Worm (Caenorhabditis elegans) whole organism, mixed stage, embryonic: ENCODE results near the gene F49E10.2.

Source experiments
- M03D4.4 ChIP-seq: sonication (generic microtip); optimal IDR thresholded peaks from 2 replicates; lab custom pipeline; 2017; ENCODE audit warnings: mild to moderate bottlenecking, missing genetic modification characterization, missing compliant biosample characterization
- bed-3 ChIP-seq: fragments of 200-800 bp; sonication (Bioruptor generic); optimal IDR thresholded peaks from 3 replicates; lab custom pipeline; 2018; ENCODE audit warnings: mild to moderate bottlenecking, missing genetic modification characterization, moderate library complexity, missing compliant biosample characterization
- blmp-1 ChIP-seq: fragments of 150-350 bp; optimal IDR thresholded peaks from 2 replicates; lab custom pipeline; 2014; ENCODE audit warnings: missing biosample characterization, missing genetic modification characterization
- ceh-39 ChIP-seq: fragments of 150-350 bp; optimal IDR thresholded peaks from 2 replicates; lab custom pipeline; 2014; ENCODE audit warnings: missing biosample characterization, missing genetic modification characterization
- ces-1 ChIP-seq: fragments of 150-350 bp; optimal IDR thresholded peaks from 2 replicates; lab custom pipeline; 2014; ENCODE audit warnings: missing biosample characterization, missing genetic modification reagents, missing genetic modification characterization
- cnd-1 ChIP-seq: fragments of 200-800 bp; sonication (Bioruptor generic); optimal IDR thresholded peaks from 2 replicates; lab custom pipeline; 2018; ENCODE audit warnings: mild to moderate bottlenecking, missing genetic modification characterization, missing compliant biosample characterization
- drap-1 ChIP-seq: fragments of 200-800 bp; sonication (Bioruptor generic); optimal IDR thresholded peaks from 3 replicates; lab custom pipeline; 2018; ENCODE audit warnings: mild to moderate bottlenecking, missing genetic modification characterization, missing compliant biosample characterization
- ham-2 ChIP-seq: fragments of 200-800 bp; sonication (Bioruptor generic); optimal IDR thresholded peaks from 2 replicates; lab custom pipeline; 2018; ENCODE audit warnings: mild to moderate bottlenecking, missing genetic modification characterization, missing compliant biosample characterization
- hlh-1 ChIP-seq: fragments of 150-350 bp; optimal IDR thresholded peaks from 2 replicates; lab custom pipeline; 2014; ENCODE audit warnings: missing biosample characterization, missing genetic modification reagents, missing genetic modification characterization
- lin-32 ChIP-seq: fragments of 200-800 bp; sonication (Bioruptor generic); optimal IDR thresholded peaks from 2 replicates; lab custom pipeline; 2018; ENCODE audit warnings: mild to moderate bottlenecking, missing genetic modification characterization, missing compliant biosample characterization
- lsy-2 ChIP-seq: fragments of 150-350 bp; optimal IDR thresholded peaks from 2 replicates; lab custom pipeline; 2014; ENCODE audit warnings: missing biosample characterization, missing genetic modification characterization
- mab-5 ChIP-seq: fragments of 150-350 bp; optimal IDR thresholded peaks from 2 replicates; lab custom pipeline; 2014; ENCODE audit warnings: missing biosample characterization, missing genetic modification characterization
- mep-1 ChIP-seq: fragments of 150-350 bp; optimal IDR thresholded peaks from 2 replicates; lab custom pipeline; 2017; ENCODE audit warnings: missing biosample characterization, missing genetic modification reagents, missing genetic modification characterization, inconsistent platforms
- mls-2 ChIP-seq: sonication (generic microtip); optimal IDR thresholded peaks from 2 replicates; lab custom pipeline; 2016; ENCODE audit warnings: mild to moderate bottlenecking, missing genetic modification characterization, moderate library complexity, missing compliant biosample characterization
- nhr-12 ChIP-seq: fragments of 150-350 bp; optimal IDR thresholded peaks from 2 replicates; lab custom pipeline; 2014; ENCODE audit warnings: missing biosample characterization, missing genetic modification characterization
- nhr-237 ChIP-seq: fragments of 150-350 bp; optimal IDR thresholded peaks from 2 replicates; lab custom pipeline; 2014; ENCODE audit warnings: missing biosample characterization, missing genetic modification characterization
- nhr-28 ChIP-seq: fragments of 150-350 bp; optimal IDR thresholded peaks from 2 replicates; lab custom pipeline; 2014; ENCODE audit warnings: missing biosample characterization, missing genetic modification characterization
- nhr-76 ChIP-seq: sonication (generic microtip); optimal IDR thresholded peaks from 2 replicates; lab custom pipeline; 2017; ENCODE audit warnings: missing biosample characterization, missing genetic modification characterization
- pha-4 ChIP-seq: fragments of 150-350 bp; optimal IDR thresholded peaks from 2 replicates; lab custom pipeline; 2018; ENCODE audit warnings: missing biosample characterization, missing genetic modification reagents, missing genetic modification characterization
- sem-2 ChIP-seq: fragments of 200-800 bp; sonication (Bioruptor generic); optimal IDR thresholded peaks from 2 replicates; lab custom pipeline; 2018; ENCODE audit warnings: mild to moderate bottlenecking, missing genetic modification characterization, missing compliant biosample characterization
- snpc-4 ChIP-seq: fragments of 150-350 bp; optimal IDR thresholded peaks from 2 replicates; lab custom pipeline; 2014; ENCODE audit warnings: missing biosample characterization, missing genetic modification characterization
- sptf-1 ChIP-seq: sonication (generic microtip); optimal IDR thresholded peaks from 2 replicates; lab custom pipeline; 2017; ENCODE audit warnings: mild to moderate bottlenecking, missing genetic modification characterization, moderate library complexity, missing compliant biosample characterization
- tbx-8 ChIP-seq: fragments of 200-800 bp; sonication (Bioruptor generic); optimal IDR thresholded peaks from 2 replicates; lab custom pipeline; 2018; ENCODE audit warnings: mild to moderate bottlenecking, missing genetic modification characterization, moderate library complexity, missing compliant biosample characterization
- unc-120 ChIP-seq: sonication (generic microtip); optimal IDR thresholded peaks from 2 replicates; lab custom pipeline; 2017; ENCODE audit warnings: missing genetic modification characterization, missing compliant biosample characterization; ENCODE audit not compliant: poor library complexity, severe bottlenecking
- unc-39 ChIP-seq: fragments of 150-350 bp; optimal IDR thresholded peaks from 2 replicates; lab custom pipeline; 2014; ENCODE audit warnings: missing biosample characterization, missing genetic modification characterization
- unc-62 ChIP-seq: fragments of 150-350 bp; optimal IDR thresholded peaks from 2 replicates; lab custom pipeline; 2014; ENCODE audit warnings: missing biosample characterization, missing genetic modification reagents, missing genetic modification characterization
- zip-8 ChIP-seq: fragments of 150-350 bp; optimal IDR thresholded peaks from 2 replicates; lab custom pipeline; 2014; ENCODE audit warnings: missing biosample characterization, missing genetic modification characterization
- ztf-11 ChIP-seq: fragments of 150-350 bp; optimal IDR thresholded peaks from 2 replicates; lab custom pipeline; 2014; ENCODE audit warnings: missing biosample characterization, missing genetic modification characterization

F49E10.2 gene

ce11 chrX:5901499-5901898 is 11.3 kb downstream of the F49E10.2 start:
- no peak for TF ChIP-seq mep-1 (tag; lab: Kevin White, UChicago)
- no peak for TF ChIP-seq drap-1 (GFP tag; lab: Kevin White, UChicago)
- no peak for TF ChIP-seq ztf-11
- no peak for TF ChIP-seq pha-4 (tag; lab: Kevin White, UChicago)
- TF ChIP-seq sptf-1 (tag; lab: Kevin White, UChicago) = no peak
- TF ChIP-seq ces-1 = no peak
- no peak for TF ChIP-seq lin-32 (GFP tag; lab: Kevin White, UChicago)
- no peak for TF ChIP-seq nhr-237 (tag; lab: Kevin White, UChicago)
- no peak for TF ChIP-seq mls-2
- no peak for TF ChIP-seq nhr-76

DNA sequence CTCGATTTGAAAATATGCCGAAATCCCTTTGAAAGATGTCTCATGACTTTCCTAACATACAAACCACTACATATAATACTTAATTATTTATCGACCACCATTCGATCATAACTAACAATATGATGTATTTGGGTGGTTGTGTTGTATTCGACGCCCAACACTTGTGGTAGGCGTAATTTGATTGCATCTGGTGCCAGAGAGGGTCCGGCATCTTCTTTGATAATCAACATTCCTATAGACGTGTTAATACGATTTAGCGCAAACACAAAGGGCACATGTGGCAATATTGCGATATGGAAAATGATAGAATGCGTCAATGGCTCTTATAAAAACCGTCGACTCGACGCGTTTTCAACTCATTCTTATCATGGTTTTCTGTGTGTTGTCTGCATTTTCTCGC is 13.7 kb downstream of the F49E10.2 start:
- no peak for TF ChIP-seq lin-32 (GFP tag; lab: Kevin White, UChicago)
- TF ChIP-seq nhr-237 (tag; lab: Kevin White, UChicago) = no peak
- peak; percentile 74 for TF ChIP-seq ces-1
- TF ChIP-seq ham-2 (GFP tag; lab: Kevin White, UChicago) = no peak

DNA sequence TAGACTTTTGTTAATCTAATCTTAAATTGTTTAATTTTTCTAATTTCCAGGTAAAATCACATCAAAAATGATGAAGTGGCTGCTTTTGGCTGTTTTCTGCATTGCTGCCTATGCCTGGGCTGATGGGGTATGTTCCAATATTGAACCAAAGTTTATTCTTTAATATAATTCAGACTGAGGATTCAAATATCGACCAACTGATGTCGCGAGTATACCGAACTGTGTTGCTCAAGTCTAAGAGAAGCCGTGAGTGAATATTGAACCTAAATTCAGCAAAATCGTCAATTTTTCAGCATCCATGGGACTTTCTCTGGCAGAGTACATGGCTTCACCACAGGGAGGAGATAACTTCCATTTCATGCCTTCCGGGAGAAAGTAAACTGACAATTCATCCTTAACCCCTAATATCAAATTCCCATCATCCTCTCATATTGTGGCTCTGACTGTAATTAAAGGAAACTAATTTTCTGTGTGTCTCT is 14.5 kb downstream of the F49E10.2 start, which contains the start of gene nlp-49:
nlp-49 (plus strand) TSS at position 51 of the 479 bp plus-strand sequence.
- TF ChIP-seq mep-1 (tag; lab: Kevin White, UChicago) = no peak
- no peak for TF ChIP-seq sptf-1 (tag; lab: Kevin White, UChicago)
- no peak for TF ChIP-seq lin-32 (GFP tag; lab: Kevin White, UChicago)
- TF ChIP-seq blmp-1 (tag; lab: Kevin White, UChicago) = no peak
- no peak for TF ChIP-seq nhr-237 (tag; lab: Kevin White, UChicago)
- TF ChIP-seq ham-2 (GFP tag; lab: Kevin White, UChicago) = no peak
- no peak for TF ChIP-seq snpc-4
- TF ChIP-seq sem-2 = no peak
- TF ChIP-seq lsy-2 (tag; lab: Kevin White, UChicago) = no peak
- no peak for TF ChIP-seq nhr-12
- TF ChIP-seq ceh-39 (tag; lab: Kevin White, UChicago) = no peak
- no peak for TF ChIP-seq pha-4 (tag; lab: Kevin White, UChicago)
- no peak for TF ChIP-seq unc-62 (GFP tag; lab: Kevin White, UChicago)
- no peak for TF ChIP-seq unc-39 (tag; lab: Kevin White, UChicago)

DNA sequence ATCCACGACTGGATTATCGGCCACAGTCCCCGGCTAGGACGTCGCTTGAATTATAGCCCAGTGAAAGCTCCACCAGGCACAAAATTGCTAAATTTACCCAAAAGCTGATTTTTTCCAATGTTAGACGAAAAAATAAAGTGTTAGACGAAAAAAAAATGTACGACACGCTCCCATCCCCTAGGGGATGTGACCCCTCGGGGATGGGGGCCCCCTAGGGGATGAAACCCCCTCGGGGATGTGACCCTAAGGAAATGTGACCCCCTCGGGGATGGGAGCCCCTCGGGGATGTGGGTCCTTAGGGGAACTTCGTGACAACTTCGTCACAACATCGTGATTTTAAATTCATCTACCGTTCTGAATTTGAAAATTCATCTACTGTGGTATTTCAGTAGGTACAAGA is 15.6 kb downstream of the F49E10.2 start:
- TF ChIP-seq zip-8 (tag; lab: Kevin White, UChicago) = no peak
- TF ChIP-seq nhr-12 = no peak
- no peak for TF ChIP-seq nhr-28 (tag; lab: Kevin White, UChicago)
- TF ChIP-seq unc-120 (tag; lab: Kevin White, UChicago) = no peak
- no peak for TF ChIP-seq ces-1
- no peak for TF ChIP-seq cnd-1
- no peak for TF ChIP-seq bed-3 (GFP tag; lab: Kevin White, UChicago)
- TF ChIP-seq mab-5 (tag; lab: Kevin White, UChicago) = no peak
- TF ChIP-seq, all 35 proteins: peak for 0

ce11 chrX:5917284-5917683 is 27.1 kb downstream of the F49E10.2 start, which contains the start of gene Y23B4A.1:
Gene Y23B4A.1, minus strand, starts transcription at chrX:5917384.
- TF ChIP-seq ztf-11 (no peak), tbx-8 (GFP tag; lab: Kevin White, UChicago) (no peak), nhr-237 (tag; lab: Kevin White, UChicago) (no peak)

DNA sequence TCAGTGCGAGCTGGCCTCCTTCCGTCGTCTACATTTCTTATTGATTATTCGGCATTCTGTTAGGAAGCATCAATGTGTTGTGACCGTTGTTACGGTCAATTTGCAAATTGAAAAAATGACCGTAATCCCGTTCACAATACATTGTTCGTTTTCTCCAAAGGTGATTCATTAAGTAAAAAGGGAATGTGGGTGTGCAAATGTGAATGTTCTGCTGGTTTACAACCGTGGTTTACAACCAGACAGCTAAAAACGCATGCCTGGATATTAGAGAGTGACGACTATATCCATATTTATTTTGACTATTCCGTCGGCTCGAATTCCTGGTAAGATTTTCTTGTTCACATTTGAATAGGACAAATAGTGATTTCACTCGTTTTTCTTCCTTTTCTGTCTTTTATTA is 28.9 kb downstream of the F49E10.2 start, which contains the start of gene capa-1:
capa-1 (plus strand) TSS at position 301 of the 400 bp plus-strand sequence.
- no peak for TF ChIP-seq ham-2 (GFP tag; lab: Kevin White, UChicago)

- TF ChIP-seq nhr-76 (no peak), hlh-1 (no peak), lin-32 (GFP tag; lab: Kevin White, UChicago) (no peak), M03D4.4 (tag; lab: Kevin White, UChicago) (no peak)
- TF ChIP-seq, all 35 proteins: peak for 0
These were observed 33.5 kb downstream of the F49E10.2 start for ce11 chrX:5923672-5924071.
